Worm (Caenorhabditis elegans): Measurements from ENCODE around the gene C54F6.6.

DNA sequence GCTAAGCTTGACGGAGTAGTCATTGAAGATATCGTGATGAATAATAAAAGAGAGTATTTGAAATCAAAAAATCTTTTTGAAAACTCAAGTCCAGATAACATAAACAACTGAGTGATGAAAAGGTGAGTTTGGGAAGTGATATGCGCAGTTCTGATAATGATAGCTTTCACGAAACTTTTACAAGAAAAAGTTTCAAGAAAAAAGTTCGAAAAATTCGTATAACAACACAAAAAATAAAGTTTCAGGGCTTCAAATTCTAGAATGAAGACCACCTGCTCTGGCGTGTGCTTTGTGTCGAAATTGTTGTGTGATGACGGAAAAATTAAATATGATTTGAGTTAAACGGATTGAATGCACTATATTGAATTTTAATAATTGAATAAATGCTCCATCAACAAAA is 3.4 kb upstream of the C54F6.6 start, which contains the start of gene srb-19:
- TF ChIP-seq snpc-4 (tag; optimal IDR thresholded peaks at IDR 0.05) (no peak), ZK546.5 (tag; optimal IDR thresholded peaks at IDR 0.05) (no peak), unc-62 (GFP tag; optimal IDR thresholded peaks at IDR 0.05) (no peak), ceh-28 (tag; optimal IDR thresholded peaks at IDR 0.05) (no peak), elt-1 (tag; optimal IDR thresholded peaks at IDR 0.05) (no peak)

Data from whole organism, L3 larva.